Worm (Caenorhabditis elegans) whole organism, young adult: ENCODE results near the gene msp-76.

Experiments used
- B0336.3 ChIP-seq: fragments of 200-800 bp; sonication (Bioruptor generic); IDR thresholded peaks from 2 replicates; pipeline ENCODE4 v1.3.6; 2022; ENCODE audit warnings: missing genetic modification characterization, missing compliant biosample characterization
- C06A6.2 ChIP-seq: fragments of 200-800 bp; sonication (Bioruptor generic); conservative IDR thresholded peaks from 2 replicates; pipeline ENCODE4 v1.3.6; 2022; ENCODE audit warnings: missing genetic modification characterization, missing compliant biosample characterization
- F10E7.11 ChIP-seq: sonication (generic microtip); optimal IDR thresholded peaks from 2 replicates; lab custom pipeline; 2017; ENCODE audit warnings: mild to moderate bottlenecking, missing genetic modification characterization, moderate library complexity, missing compliant biosample characterization
- F23B12.7 ChIP-seq: sonication (generic microtip); optimal IDR thresholded peaks from 2 replicates; lab custom pipeline; 2017; ENCODE audit warnings: missing genetic modification characterization, mild to moderate bottlenecking, missing compliant biosample characterization, antibody characterized with exemption, moderate library complexity; ENCODE audit not compliant: insufficient read depth
- F49E8.2 ChIP-seq: sonication (generic microtip); optimal IDR thresholded peaks from 3 replicates; lab custom pipeline; 2017; ENCODE audit warnings: missing genetic modification characterization, mild to moderate bottlenecking, missing compliant biosample characterization, antibody characterized with exemption, moderate library complexity; ENCODE audit not compliant: insufficient read depth
- K11D2.4 ChIP-seq: fragments of 200-800 bp; sonication (Bioruptor generic); IDR thresholded peaks from 2 replicates; pipeline ENCODE4 v1.3.6; 2022; ENCODE audit warnings: missing genetic modification reagents, missing genetic modification characterization, missing compliant biosample characterization
- K12H6.12 ChIP-seq: fragments of 200-800 bp; sonication (Bioruptor generic); optimal IDR thresholded peaks from 2 replicates; lab custom pipeline; 2018; ENCODE audit warnings: mild to moderate bottlenecking, missing genetic modification characterization, missing compliant biosample characterization
- Y53F4B.3 ChIP-seq: fragments of 200-800 bp; sonication (Bioruptor generic); IDR thresholded peaks from 2 replicates; pipeline ENCODE4 v1.3.6; 2022; ENCODE audit warnings: missing genetic modification reagents, missing genetic modification characterization, missing compliant biosample characterization
- Y56A3A.18 ChIP-seq: fragments of 200-800 bp; sonication (Bioruptor generic); IDR thresholded peaks from 2 replicates; pipeline ENCODE4 v1.3.6; 2022; ENCODE audit warnings: missing genetic modification reagents, missing genetic modification characterization, missing compliant biosample characterization
- Y67H2A.10 ChIP-seq: fragments of 200-800 bp; sonication (Bioruptor generic); conservative IDR thresholded peaks from 2 replicates; pipeline ENCODE4 v1.3.6; 2022; ENCODE audit warnings: missing genetic modification reagents, missing genetic modification characterization, missing compliant biosample characterization
- aptf-3 ChIP-seq: fragments of 200-800 bp; sonication (Bioruptor generic); IDR thresholded peaks from 2 replicates; pipeline ENCODE4 v1.3.6; 2022; ENCODE audit warnings: missing genetic modification characterization, missing compliant biosample characterization
- athp-1 ChIP-seq: sonication (generic microtip); optimal IDR thresholded peaks from 2 replicates; lab custom pipeline; 2017; ENCODE audit warnings: mild to moderate bottlenecking, missing genetic modification characterization, missing compliant biosample characterization
- bed-1 ChIP-seq: fragments of 200-800 bp; sonication (Bioruptor generic); IDR thresholded peaks from 2 replicates; pipeline ENCODE4 v1.3.6; 2022; ENCODE audit warnings: missing genetic modification reagents, missing genetic modification characterization, missing compliant biosample characterization
- bed-2 ChIP-seq: fragments of 200-800 bp; sonication (Bioruptor generic); IDR thresholded peaks from 2 replicates; pipeline ENCODE4 v1.3.6; 2022; ENCODE audit warnings: missing genetic modification reagents, missing genetic modification characterization, missing compliant biosample characterization
- ceh-40 ChIP-seq: fragments of 200-800 bp; sonication (Bioruptor generic); IDR thresholded peaks from 2 replicates; pipeline ENCODE4 v1.3.6; 2022; ENCODE audit warnings: missing genetic modification characterization, missing compliant biosample characterization
- ceh-58 ChIP-seq: fragments of 200-800 bp; sonication (Bioruptor generic); IDR thresholded peaks from 2 replicates; pipeline ENCODE4 v1.3.6; 2022; ENCODE audit warnings: missing genetic modification characterization, missing compliant biosample characterization
- ceh-79 ChIP-seq: sonication (generic microtip); optimal IDR thresholded peaks from 2 replicates; lab custom pipeline; 2017; ENCODE audit warnings: mild to moderate bottlenecking, missing genetic modification characterization, missing compliant biosample characterization
- chd-7 ChIP-seq: sonication (generic microtip); optimal IDR thresholded peaks from 2 replicates; lab custom pipeline; 2016; ENCODE audit warnings: mild to moderate bottlenecking, missing genetic modification characterization, moderate library complexity, missing compliant biosample characterization
- die-1 ChIP-seq: sonication (generic microtip); optimal IDR thresholded peaks from 2 replicates; lab custom pipeline; 2016; ENCODE audit warnings: missing genotype, mild to moderate bottlenecking, missing genetic modification characterization, missing compliant biosample characterization
- ekl-4 ChIP-seq: fragments of 200-800 bp; sonication (Bioruptor generic); IDR thresholded peaks from 2 replicates; pipeline ENCODE4 v1.3.6; 2022; ENCODE audit warnings: missing genetic modification reagents, missing genetic modification characterization, missing compliant biosample characterization
- fkh-3 ChIP-seq: sonication (generic microtip); optimal IDR thresholded peaks from 2 replicates; lab custom pipeline; 2016; ENCODE audit warnings: mild to moderate bottlenecking, missing genetic modification characterization, missing compliant biosample characterization
- him-1 ChIP-seq: sonication (generic microtip); optimal IDR thresholded peaks from 2 replicates; lab custom pipeline; 2016; ENCODE audit warnings: missing genotype, missing genetic modification reagents, missing genetic modification characterization, missing compliant biosample characterization
- hlh-26 ChIP-seq: fragments of 200-800 bp; sonication (Bioruptor generic); conservative IDR thresholded peaks from 2 replicates; pipeline ENCODE4 v1.3.6; 2022; ENCODE audit warnings: missing genetic modification reagents, missing genetic modification characterization, missing compliant biosample characterization
- hmg-1.2 ChIP-seq: fragments of 200-800 bp; sonication (Bioruptor generic); IDR thresholded peaks from 2 replicates; pipeline ENCODE4 v1.3.6; 2022; ENCODE audit warnings: missing genetic modification reagents, missing genetic modification characterization, missing compliant biosample characterization
- let-607 ChIP-seq, 2 experiments: fragments of 200-800 bp in 1 of 2; sonication (Bioruptor generic) in 1 of 2; sonication (generic microtip) in 1 of 2; optimal IDR thresholded peaks; 2 replicates each; lab custom pipeline; 2016 to 2018; ENCODE audit warnings: mild to moderate bottlenecking in 2 of 2, missing compliant biosample characterization in 2 of 2, missing genetic modification characterization in 2 of 2, moderate library complexity in 2 of 2, missing genotype in 1 of 2
- lin-35 ChIP-seq, 3 experiments: fragments of 150-350 bp in 2 of 3; sonication (generic microtip) in 1 of 3; optimal IDR thresholded peaks; 2 replicates each; lab custom pipeline; 2014 to 2018; ENCODE audit warnings: missing biosample characterization in 3 of 3, missing genetic modification characterization in 3 of 3, missing genetic modification reagents in 3 of 3
- lin-40 ChIP-seq: sonication (generic microtip); optimal IDR thresholded peaks from 2 replicates; lab custom pipeline; 2016; ENCODE audit warnings: missing genetic modification characterization, mild to moderate bottlenecking, missing compliant biosample characterization, missing genotype, missing genetic modification reagents
- lin-54 ChIP-seq: fragments of 200-800 bp; sonication (Bioruptor generic); optimal IDR thresholded peaks from 2 replicates; lab custom pipeline; 2018; ENCODE audit warnings: mild to moderate bottlenecking, missing genetic modification characterization, missing compliant biosample characterization
- madf-10 ChIP-seq: sonication (generic microtip); optimal IDR thresholded peaks from 2 replicates; lab custom pipeline; 2016; ENCODE audit warnings: mild to moderate bottlenecking, missing genetic modification characterization, missing compliant biosample characterization
- mcd-1 ChIP-seq: fragments of 200-800 bp; sonication (Bioruptor generic); IDR thresholded peaks from 2 replicates; pipeline ENCODE4 v1.3.6; 2022; ENCODE audit warnings: missing genetic modification reagents, missing genetic modification characterization, missing compliant biosample characterization
- mes-4 ChIP-seq: sonication (generic microtip); optimal IDR thresholded peaks from 2 replicates; lab custom pipeline; 2016; ENCODE audit warnings: missing genotype, missing genetic modification characterization, missing compliant biosample characterization
- nfyb-1 ChIP-seq: fragments of 200-800 bp; sonication (Bioruptor generic); IDR thresholded peaks from 2 replicates; pipeline ENCODE4 v1.3.6; 2022; ENCODE audit warnings: missing genetic modification reagents, missing genetic modification characterization, missing compliant biosample characterization
- nhr-179 ChIP-seq: sonication (generic microtip); optimal IDR thresholded peaks from 2 replicates; lab custom pipeline; 2016; ENCODE audit warnings: mild to moderate bottlenecking, missing genetic modification characterization, missing compliant biosample characterization
- nhr-80 ChIP-seq: sonication (generic microtip); optimal IDR thresholded peaks from 2 replicates; lab custom pipeline; 2016; ENCODE audit warnings: missing genetic modification characterization, missing compliant biosample characterization
- repo-1 ChIP-seq: sonication (generic microtip); optimal IDR thresholded peaks from 2 replicates; lab custom pipeline; 2017; ENCODE audit warnings: mild to moderate bottlenecking, missing genetic modification characterization, missing compliant biosample characterization
- snpc-1.1 ChIP-seq: sonication (generic microtip); optimal IDR thresholded peaks from 2 replicates; lab custom pipeline; 2017; ENCODE audit warnings: missing genetic modification characterization, mild to moderate bottlenecking, missing compliant biosample characterization, antibody characterized with exemption, moderate library complexity, missing genotype, missing genetic modification reagents; ENCODE audit not compliant: insufficient read depth
- snpc-4 ChIP-seq, 5 experiments: fragments of 150-350 bp in 1 of 5; sonication (generic microtip) in 4 of 5; optimal IDR thresholded peaks; 2 replicates each; lab custom pipeline; 2014 to 2018; ENCODE audit warnings: missing genetic modification characterization in 5 of 5, missing biosample characterization in 3 of 5, antibody characterized with exemption in 2 of 5, mild to moderate bottlenecking in 2 of 5, missing compliant biosample characterization in 2 of 5, missing genotype in 2 of 5, moderate library complexity in 2 of 5, missing genetic modification reagents in 1 of 5
- somi-1 ChIP-seq: fragments of 200-800 bp; sonication (Bioruptor generic); optimal IDR thresholded peaks from 2 replicates; lab custom pipeline; 2018; ENCODE audit warnings: mild to moderate bottlenecking, missing genetic modification characterization, missing compliant biosample characterization
- sptf-2 ChIP-seq: fragments of 200-800 bp; sonication (Bioruptor generic); optimal IDR thresholded peaks from 2 replicates; lab custom pipeline; 2018; ENCODE audit warnings: mild to moderate bottlenecking, missing genetic modification characterization, missing compliant biosample characterization
- tbp1 ChIP-seq: fragments of 200-800 bp; sonication (Bioruptor generic); optimal IDR thresholded peaks from 2 replicates; lab custom pipeline; 2018; ENCODE audit warnings: mild to moderate bottlenecking, missing genetic modification characterization, missing compliant biosample characterization
- tbx-9 ChIP-seq: sonication (generic microtip); optimal IDR thresholded peaks from 2 replicates; lab custom pipeline; 2016; ENCODE audit warnings: borderline replicate concordance, missing genetic modification characterization, inconsistent platforms, missing compliant biosample characterization
- zfh-2 ChIP-seq: fragments of 200-800 bp; sonication (Bioruptor generic); conservative IDR thresholded peaks from 2 replicates; pipeline ENCODE4 v1.3.6; 2022; ENCODE audit warnings: missing genetic modification reagents, missing genetic modification characterization, missing compliant biosample characterization
- ztf-18 ChIP-seq: sonication (generic microtip); optimal IDR thresholded peaks from 2 replicates; lab custom pipeline; 2016; ENCODE audit warnings: missing genotype, mild to moderate bottlenecking, missing genetic modification characterization, missing compliant biosample characterization
- ztf-25 ChIP-seq: fragments of 200-800 bp; sonication (Bioruptor generic); IDR thresholded peaks from 2 replicates; pipeline ENCODE4 v1.3.6; 2022; ENCODE audit warnings: missing genetic modification reagents, missing genetic modification characterization, missing compliant biosample characterization
- ztf-3 ChIP-seq: fragments of 200-800 bp; sonication (Bioruptor generic); optimal IDR thresholded peaks from 2 replicates; lab custom pipeline; 2018; ENCODE audit warnings: mild to moderate bottlenecking, missing genetic modification characterization, missing compliant biosample characterization

msp-76 gene

ce11 chrIV:9716490-9716889 is 27.7 kb downstream of the msp-76 start:
- TF ChIP-seq nhr-80 (tag; lab: Kevin White, UChicago) (peak; percentile 72), ztf-25 (GFP tag; lab: Robert Waterston, UW) (no peak), athp-1 (no peak), aptf-3 (GFP tag; lab: Robert Waterston, UW) (no peak), repo-1 (tag; lab: Kevin White, UChicago) (no peak), ceh-79 (tag; lab: Kevin White, UChicago) (no peak)

ce11 chrIV:9717844-9718243 is 29.0 kb downstream of the msp-76 start:
- TF ChIP-seq nhr-179 (tag; lab: Kevin White, UChicago), result no peak
- no peak for TF ChIP-seq hmg-1.2
- no peak for TF ChIP-seq F10E7.11 (tag; lab: Kevin White, UChicago)
- TF ChIP-seq mes-4, result no peak
- no peak for TF ChIP-seq Y56A3A.18
- no peak for TF ChIP-seq ztf-18 (tag; lab: Kevin White, UChicago)
- TF ChIP-seq ztf-3 (GFP tag; lab: Kevin White, UChicago), result no peak
- TF ChIP-seq repo-1 (tag; lab: Kevin White, UChicago), result no peak
- no peak for TF ChIP-seq sptf-2 (GFP tag; lab: Kevin White, UChicago)
- TF ChIP-seq ceh-58, result no peak
- no peak for TF ChIP-seq aptf-3 (GFP tag; lab: Robert Waterston, UW)
- TF ChIP-seq C06A6.2 (GFP tag; lab: Robert Waterston, UW), result no peak
- no peak for TF ChIP-seq tbx-9 (tag; lab: Kevin White, UChicago)
- no peak for TF ChIP-seq F23B12.7 (tag; lab: Kevin White, UChicago)
- no peak for TF ChIP-seq bed-2
- TF ChIP-seq lin-35 (GFP tag; optimal IDR thresholded peaks at IDR 0.05; lab: Kevin White, UChicago), result no peak
- no peak for TF ChIP-seq him-1

ce11 chrIV:9718396-9718795 is 29.6 kb downstream of the msp-76 start:
- TF ChIP-seq snpc-1.1 (no peak), F49E8.2 (no peak), lin-40 (peak; percentile 76), Y67H2A.10 (GFP tag; lab: Robert Waterston, UW) (no peak), B0336.3 (GFP tag; lab: Robert Waterston, UW) (no peak), snpc-4 (GFP tag; optimal IDR thresholded peaks at IDR 0.05; lab: Kevin White, UChicago) (no peak), snpc-4 (tag; optimal IDR thresholded peaks at IDR 0.05; lab: Kevin White, UChicago) (peak in 3 of 4 experiments; percentile 19 to 23 (median 21)), zfh-2 (GFP tag; lab: Robert Waterston, UW) (no peak), somi-1 (peak; percentile 17), hlh-26 (no peak), die-1 (tag; lab: Kevin White, UChicago) (no peak), K11D2.4 (GFP tag; lab: Robert Waterston, UW) (peak; percentile 35; the same call in 1 of the 2 replicates), ekl-4 (GFP tag; lab: Robert Waterston, UW) (no peak), ceh-79 (tag; lab: Kevin White, UChicago) (no peak), ceh-40 (no peak), chd-7 (tag; lab: Kevin White, UChicago) (peak; percentile 5), let-607 (tag; optimal IDR thresholded peaks at IDR 0.05; lab: Kevin White, UChicago) (no peak), lin-35 (GFP tag; optimal IDR thresholded peaks at IDR 0.05; lab: Kevin White, UChicago) (peak in 1 of 3 experiments; percentile 49), Y53F4B.3 (GFP tag; lab: Robert Waterston, UW) (no peak), madf-10 (peak; percentile 97), fkh-3 (tag; lab: Kevin White, UChicago) (no peak), lin-54 (GFP tag; lab: Kevin White, UChicago) (no peak), nfyb-1 (GFP tag; lab: Robert Waterston, UW) (0 out of 2 replicates have a peak, but pooled peaks have one; percentile 36), hmg-1.2 (peak; percentile 70; the same call in 1 of the 2 replicates), tbp1 (GFP tag; lab: Kevin White, UChicago) (peak; percentile 18), bed-1 (no peak), K12H6.12 (tag; lab: Kevin White, UChicago) (peak; percentile 67), ztf-18 (tag; lab: Kevin White, UChicago) (peak; percentile 9), mcd-1 (GFP tag; lab: Robert Waterston, UW) (peak; percentile 43; the same call in 1 of the 2 replicates)
